Fruit fly (Drosophila melanogaster) whole organism, embryonic: Measurements from ENCODE around the gene pyd.

Source experiments
- Atf-2 ChIP-seq: fragments of 200-800 bp; sonication (Bioruptor generic); optimal IDR thresholded peaks from 2 replicates; lab custom pipeline; 2016; ENCODE audit warnings: missing biosample characterization, missing genetic modification characterization
- Atf3 ChIP-seq: fragments of 200-800 bp; sonication (Bioruptor generic); optimal IDR thresholded peaks from 3 replicates; lab custom pipeline; 2016; ENCODE audit warnings: missing biosample characterization, missing genetic modification characterization
- CG10979 ChIP-seq: fragments of 200-800 bp; sonication (Bioruptor generic); optimal IDR thresholded peaks from 2 replicates; lab custom pipeline; 2018; ENCODE audit warnings: missing biosample characterization, mild to moderate bottlenecking, missing genetic modification characterization, moderate library complexity
- CG11093 ChIP-seq: fragments of 200-800 bp; sonication (Bioruptor generic); IDR thresholded peaks from 3 replicates; pipeline ENCODE4 v1.3.6; 2022; ENCODE audit warnings: missing biosample characterization, missing genetic modification characterization
- CG11247 ChIP-seq: fragments of 200-800 bp; sonication (Bioruptor generic); IDR thresholded peaks from 2 replicates; pipeline ENCODE4 v1.3.6; 2022; ENCODE audit warnings: missing biosample characterization, missing genetic modification characterization
- CG12071 ChIP-seq: fragments of 200-800 bp; sonication (Bioruptor generic); optimal IDR thresholded peaks from 3 replicates; lab custom pipeline; 2018; ENCODE audit warnings: missing biosample characterization, mild to moderate bottlenecking, missing genetic modification characterization
- CG16779 ChIP-seq: fragments of 200-800 bp; sonication (Bioruptor generic); IDR thresholded peaks from 2 replicates; pipeline ENCODE4 v1.3.6; 2022; ENCODE audit warnings: missing biosample characterization, missing genetic modification characterization
- CG18476 ChIP-seq: fragments of 200-800 bp; sonication (Bioruptor generic); optimal IDR thresholded peaks from 2 replicates; lab custom pipeline; 2016; ENCODE audit warnings: missing biosample characterization, mild to moderate bottlenecking, missing genetic modification characterization
- CG2889 ChIP-seq: fragments of 200-800 bp; sonication (Bioruptor generic); IDR thresholded peaks from 3 replicates; pipeline ENCODE4 v1.3.6; 2022; ENCODE audit warnings: missing biosample characterization, missing genetic modification characterization
- CG32772 ChIP-seq: fragments of 200-800 bp; sonication (Bioruptor generic); IDR thresholded peaks from 2 replicates; pipeline ENCODE4 v1.3.6; 2022; ENCODE audit warnings: missing biosample characterization, missing genetic modification characterization
- CG4404 ChIP-seq: fragments of 200-800 bp; sonication (Bioruptor generic); IDR thresholded peaks from 2 replicates; pipeline ENCODE4 v1.3.6; 2022; ENCODE audit warnings: missing biosample characterization, missing genetic modification characterization
- CG4854 ChIP-seq: fragments of 200-800 bp; sonication (Bioruptor generic); optimal IDR thresholded peaks from 2 replicates; lab custom pipeline; 2016; ENCODE audit warnings: missing biosample characterization, missing genetic modification characterization, inconsistent platforms
- CG6175 ChIP-seq: fragments of 200-800 bp; sonication (Bioruptor generic); IDR thresholded peaks from 3 replicates; pipeline ENCODE4 v1.3.6; 2022; ENCODE audit warnings: missing biosample characterization, missing genetic modification characterization
- CG6272 ChIP-seq: fragments of 200-800 bp; sonication (Bioruptor generic); IDR thresholded peaks from 2 replicates; pipeline ENCODE4 v1.3.6; 2022; ENCODE audit warnings: missing biosample characterization, missing genetic modification characterization
- CG6654 ChIP-seq: fragments of 200-800 bp; sonication (Bioruptor generic); optimal IDR thresholded peaks from 2 replicates; lab custom pipeline; 2017; ENCODE audit warnings: missing biosample characterization, mild to moderate bottlenecking, missing genetic modification characterization
- CG6689 ChIP-seq: fragments of 200-800 bp; sonication (Bioruptor generic); IDR thresholded peaks from 2 replicates; pipeline ENCODE4 v1.3.6; 2022; ENCODE audit warnings: missing biosample characterization, missing genetic modification characterization
- CG7372 ChIP-seq: fragments of 200-800 bp; sonication (Bioruptor generic); IDR thresholded peaks from 2 replicates; pipeline ENCODE4 v1.3.6; 2022; ENCODE audit warnings: missing biosample characterization, missing genetic modification characterization
- CG7786 ChIP-seq: fragments of 200-800 bp; sonication (Bioruptor generic); optimal IDR thresholded peaks from 2 replicates; lab custom pipeline; 2016; ENCODE audit warnings: missing biosample characterization, missing genetic modification characterization
- CG7928 ChIP-seq: fragments of 200-800 bp; sonication (Bioruptor generic); optimal IDR thresholded peaks from 2 replicates; lab custom pipeline; 2017; ENCODE audit warnings: missing biosample characterization, mild to moderate bottlenecking, missing genetic modification characterization
- CG8281 ChIP-seq: fragments of 200-800 bp; sonication (Bioruptor generic); optimal IDR thresholded peaks from 2 replicates; lab custom pipeline; 2018; ENCODE audit warnings: missing biosample characterization, mild to moderate bottlenecking, missing genetic modification characterization, moderate library complexity
- CG9215 ChIP-seq: fragments of 200-800 bp; sonication (Bioruptor generic); IDR thresholded peaks from 2 replicates; pipeline ENCODE4 v1.3.6; 2022; ENCODE audit warnings: missing biosample characterization, missing genetic modification characterization
- CTCF ChIP-seq: fragments of 200-800 bp; sonication (Bioruptor generic); optimal IDR thresholded peaks from 2 replicates; lab custom pipeline; 2017; ENCODE audit warnings: missing biosample characterization, mild to moderate bottlenecking, missing genetic modification characterization, moderate library complexity
- Dbx ChIP-seq: fragments of 200-800 bp; sonication (Bioruptor generic); IDR thresholded peaks from 3 replicates; pipeline ENCODE4 v1.3.6; 2022; ENCODE audit warnings: missing biosample characterization, missing genetic modification characterization
- Doc2 ChIP-seq: fragments of 200-800 bp; sonication (Bioruptor generic); IDR thresholded peaks from 2 replicates; pipeline ENCODE4 v1.3.6; 2022; ENCODE audit warnings: missing biosample characterization, missing genetic modification characterization
- Dp ChIP-seq: fragments of 200-800 bp; sonication (Bioruptor generic); optimal IDR thresholded peaks from 2 replicates; lab custom pipeline; 2018; ENCODE audit warnings: missing biosample characterization, mild to moderate bottlenecking, missing genetic modification characterization, moderate library complexity
- Ets97D ChIP-seq: fragments of 200-800 bp; sonication (Bioruptor generic); optimal IDR thresholded peaks from 3 replicates; lab custom pipeline; 2016; ENCODE audit warnings: missing biosample characterization, missing genetic modification characterization
- Fer1 ChIP-seq: fragments of 200-800 bp; sonication (Bioruptor generic); optimal IDR thresholded peaks from 2 replicates; lab custom pipeline; 2017; ENCODE audit warnings: missing biosample characterization, mild to moderate bottlenecking, missing genetic modification characterization
- H15 ChIP-seq: fragments of 200-800 bp; sonication (Bioruptor generic); IDR thresholded peaks from 3 replicates; pipeline ENCODE4 v1.3.6; 2022; ENCODE audit warnings: missing biosample characterization, missing genetic modification characterization
- H2.0 ChIP-seq: fragments of 200-800 bp; sonication (Bioruptor generic); IDR thresholded peaks from 2 replicates; pipeline ENCODE4 v1.3.6; 2022; ENCODE audit warnings: missing biosample characterization, missing genetic modification characterization
- Optix ChIP-seq: fragments of 200-800 bp; sonication (Bioruptor generic); IDR thresholded peaks from 3 replicates; pipeline ENCODE4 v1.3.6; 2022; ENCODE audit warnings: missing biosample characterization, missing genetic modification characterization
- PHDP ChIP-seq: fragments of 200-800 bp; sonication (Bioruptor generic); optimal IDR thresholded peaks from 3 replicates; lab custom pipeline; 2018; ENCODE audit warnings: missing biosample characterization, mild to moderate bottlenecking, missing genetic modification characterization, moderate library complexity
- Rfx ChIP-seq: fragments of 200-800 bp; sonication (Bioruptor generic); IDR thresholded peaks from 2 replicates; pipeline ENCODE4 v1.3.6; 2022; ENCODE audit warnings: missing biosample characterization, missing genetic modification characterization
- ash1 ChIP-seq: fragments of 200-800 bp; sonication (Bioruptor generic); optimal IDR thresholded peaks from 2 replicates; lab custom pipeline; 2018; ENCODE audit warnings: missing biosample characterization, mild to moderate bottlenecking, missing genetic modification characterization
- bbx ChIP-seq: fragments of 200-800 bp; sonication (Bioruptor generic); IDR thresholded peaks from 2 replicates; pipeline ENCODE4 v1.3.6; 2022; ENCODE audit warnings: missing biosample characterization, missing genetic modification characterization; ENCODE audit not compliant: partially characterized antibody
- bowl ChIP-seq: fragments of 200-800 bp; sonication (Bioruptor generic); IDR thresholded peaks from 2 replicates; pipeline ENCODE4 v1.3.6; 2022; ENCODE audit warnings: missing biosample characterization, missing genetic modification characterization
- btn ChIP-seq: fragments of 200-800 bp; sonication (Bioruptor generic); optimal IDR thresholded peaks from 2 replicates; lab custom pipeline; 2016; ENCODE audit warnings: missing biosample characterization, missing genetic modification characterization
- chif ChIP-seq, 2 experiments: fragments of 200-800 bp; sonication (Bioruptor generic); optimal IDR thresholded peaks; 3 replicates each; lab custom pipeline; 2016; ENCODE audit warnings: missing biosample characterization in 2 of 2, missing genetic modification characterization in 2 of 2
- ci ChIP-seq: fragments of 200-800 bp; sonication (Bioruptor generic); IDR thresholded peaks from 3 replicates; pipeline ENCODE4 v1.3.6; 2022; ENCODE audit warnings: missing biosample characterization, missing genetic modification characterization
- gem ChIP-seq: fragments of 200-800 bp; sonication (Bioruptor generic); optimal IDR thresholded peaks from 2 replicates; lab custom pipeline; 2019; ENCODE audit warnings: missing biosample characterization, mild to moderate bottlenecking, missing genetic modification characterization, moderate library complexity
- jigr1 ChIP-seq: fragments of 200-800 bp; sonication (Bioruptor generic); IDR thresholded peaks from 3 replicates; pipeline ENCODE4 v1.3.6; 2022; ENCODE audit warnings: missing biosample characterization, missing genetic modification characterization
- jing ChIP-seq: fragments of 200-800 bp; sonication (Bioruptor generic); optimal IDR thresholded peaks from 2 replicates; lab custom pipeline; 2018; ENCODE audit warnings: missing biosample characterization, mild to moderate bottlenecking, missing genetic modification characterization
- lab ChIP-seq: fragments of 200-800 bp; sonication (Bioruptor generic); optimal IDR thresholded peaks from 3 replicates; lab custom pipeline; 2017; ENCODE audit warnings: missing biosample characterization, missing genetic modification characterization, mild to moderate bottlenecking, moderate library complexity, missing genetic modification reagents
- org-1 ChIP-seq: fragments of 200-800 bp; sonication (Bioruptor generic); optimal IDR thresholded peaks from 2 replicates; lab custom pipeline; 2017; ENCODE audit warnings: missing biosample characterization, missing genetic modification characterization
- otp ChIP-seq: fragments of 200-800 bp; sonication (Bioruptor generic); IDR thresholded peaks from 3 replicates; pipeline ENCODE4, ENCODE4 v1.3.6; 2022; ENCODE audit warnings: missing biosample characterization, missing genetic modification characterization
- pb ChIP-seq: fragments of 200-800 bp; sonication (Bioruptor generic); optimal IDR thresholded peaks from 3 replicates; lab custom pipeline; 2016; ENCODE audit warnings: missing biosample characterization, missing genetic modification characterization
- pzg ChIP-seq: fragments of 200-800 bp; sonication (Bioruptor generic); optimal IDR thresholded peaks from 3 replicates; lab custom pipeline; 2018; ENCODE audit warnings: missing biosample characterization, mild to moderate bottlenecking, missing genetic modification characterization, moderate library complexity
- ranshi ChIP-seq: fragments of 200-800 bp; sonication (Bioruptor generic); IDR thresholded peaks from 2 replicates; pipeline ENCODE4 v1.3.6; 2022; ENCODE audit warnings: missing biosample characterization, missing genetic modification characterization
- sens-2 ChIP-seq: fragments of 200-800 bp; sonication (Bioruptor generic); IDR thresholded peaks from 2 replicates; pipeline ENCODE4 v1.3.6; 2022; ENCODE audit warnings: missing biosample characterization, missing genetic modification characterization
- shn ChIP-seq: fragments of 200-800 bp; sonication (Bioruptor generic); optimal IDR thresholded peaks from 3 replicates; lab custom pipeline; 2016; ENCODE audit warnings: missing biosample characterization, missing genetic modification characterization
- sug ChIP-seq: fragments of 200-800 bp; optimal IDR thresholded peaks from 2 replicates; lab custom pipeline; 2019; ENCODE audit warnings: missing biosample characterization, mild to moderate bottlenecking, missing genetic modification characterization, moderate library complexity
- tio ChIP-seq: fragments of 200-800 bp; sonication (Bioruptor generic); optimal IDR thresholded peaks from 2 replicates; lab custom pipeline; 2017; ENCODE audit warnings: missing biosample characterization, missing genetic modification characterization, inconsistent platforms
- trh ChIP-seq: fragments of 200-800 bp; sonication (Bioruptor generic); optimal IDR thresholded peaks from 2 replicates; lab custom pipeline; 2016; ENCODE audit warnings: missing biosample characterization, missing genetic modification characterization
- zen ChIP-seq: fragments of 200-800 bp; sonication (Bioruptor generic); optimal IDR thresholded peaks from 3 replicates; lab custom pipeline; 2018; ENCODE audit warnings: missing biosample characterization, mild to moderate bottlenecking, missing genetic modification characterization, moderate library complexity

The pyd gene

dm6 chr3R:8784788-8785187 lies 146.9 kb downstream of the pyd start (continued):
- TF ChIP-seq sug (no peak), sens-2 (GFP tag; lab: Robert Waterston, UW) (no peak), org-1 (GFP tag; lab: Kevin White, UChicago) (peak; percentile 41), ranshi (GFP tag; lab: Robert Waterston, UW) (peak; percentile 45; the same call in 1 of the 2 replicates), chif (GFP tag; optimal IDR thresholded peaks at IDR 0.05; lab: Kevin White, UChicago) (peak in 1 of 2 experiments; percentile 54), btn (GFP tag; lab: Kevin White, UChicago) (peak; percentile 23), PHDP (tag; lab: Kevin White, UChicago) (no peak), CG7372 (GFP tag; lab: Robert Waterston, UW) (peak; percentile 25; the same call in 1 of the 2 replicates), CG16779 (GFP tag; lab: Robert Waterston, UW) (no peak), Optix (GFP tag; lab: Robert Waterston, UW) (no peak), pb (peak; percentile 3), H15 (GFP tag; lab: Robert Waterston, UW) (peak; percentile 54; the same call in 1 of the 3 replicates), CG2889 (GFP tag; lab: Robert Waterston, UW) (no peak), pzg (no peak), jigr1 (GFP tag; lab: Robert Waterston, UW) (no peak), CG6689 (GFP tag; lab: Robert Waterston, UW) (peak; percentile 35; the same call in 1 of the 2 replicates), trh (no peak), zen (tag; lab: Kevin White, UChicago) (no peak), Atf3 (GFP tag; lab: Kevin White, UChicago) (no peak), CG6175 (GFP tag; lab: Robert Waterston, UW) (no peak), Dbx (GFP tag; lab: Robert Waterston, UW) (peak; percentile 51; the same call in 2 of the 3 replicates), ci (GFP tag; lab: Robert Waterston, UW) (peak; percentile 77), CG6654 (GFP tag; lab: Kevin White, UChicago) (no peak), Dp (no peak), jing (no peak), CG6272 (no peak), Fer1 (GFP tag; lab: Kevin White, UChicago) (no peak), Rfx (GFP tag; lab: Robert Waterston, UW) (peak; percentile 84), bowl (GFP tag; lab: Robert Waterston, UW) (no peak), CG8281 (tag; lab: Kevin White, UChicago) (no peak), tio (GFP tag; lab: Kevin White, UChicago) (peak; percentile 29), gem (no peak), shn (GFP tag; lab: Kevin White, UChicago) (no peak), CG12071 (peak; percentile 49), Doc2 (GFP tag; lab: Robert Waterston, UW) (no peak), CG11093 (GFP tag; lab: Robert Waterston, UW) (no peak), CG7928 (GFP tag; lab: Kevin White, UChicago) (no peak), bbx (no peak), otp (GFP tag; lab: Robert Waterston, UW) (peak; percentile 36; the same call in 1 of the 3 replicates), CG4854 (GFP tag; lab: Kevin White, UChicago) (no peak), CG32772 (peak; percentile 37; the same call in 1 of the 2 replicates), Ets97D (no peak), CG9215 (peak; percentile 35; the same call in 1 of the 2 replicates), CG11247 (GFP tag; lab: Robert Waterston, UW) (peak; percentile 57; the same call in 1 of the 2 replicates), ash1 (GFP tag; lab: Kevin White, UChicago) (no peak), lab (GFP tag; lab: Kevin White, UChicago) (no peak), CG4404 (GFP tag; lab: Robert Waterston, UW) (0 out of 2 replicates have a peak, but pooled peaks have one; percentile 18), CG10979 (no peak), Atf-2 (GFP tag; lab: Kevin White, UChicago) (no peak), H2.0 (GFP tag; lab: Robert Waterston, UW) (peak; percentile 55), CG7786 (GFP tag; lab: Kevin White, UChicago) (peak; percentile 10), CTCF (GFP tag; lab: Kevin White, UChicago) (no peak), CG18476 (GFP tag; lab: Kevin White, UChicago) (peak; percentile 3)
